Worm (Caenorhabditis elegans): ENCODE data around the gene T04C12.11.

ce11 chrV:11013179-11013578, 46.9 kb downstream of the T04C12.11 start:
- no peak for TF ChIP-seq fos-1 (tag; optimal IDR thresholded peaks at IDR 0.05)
- TF ChIP-seq dpl-1 (GFP tag; optimal IDR thresholded peaks at IDR 0.05): no peak
- no peak for TF ChIP-seq nhr-237 (tag; optimal IDR thresholded peaks at IDR 0.05)
- no peak for TF ChIP-seq snpc-1.2 (GFP tag; IDR thresholded peaks at IDR 0.05)
- TF ChIP-seq dmd-8 (GFP tag; IDR thresholded peaks at IDR 0.05): no peak
- TF ChIP-seq nhr-77 (tag; optimal IDR thresholded peaks at IDR 0.05): no peak
- no peak for TF ChIP-seq skn-1 (tag; optimal IDR thresholded peaks at IDR 0.05)
- TF ChIP-seq nhr-76 (tag; optimal IDR thresholded peaks at IDR 0.05): no peak
- no peak for TF ChIP-seq unc-130 (GFP tag; optimal IDR thresholded peaks at IDR 0.05)

All from whole organism, L4 larva.